Fruit fly (Drosophila melanogaster) whole organism, embryonic: ENCODE measurements around the gene CG15461.

Source experiments
- Bgb ChIP-seq: fragments of 200-800 bp; sonication (Bioruptor generic); IDR thresholded peaks from 2 replicates; pipeline ENCODE4 v1.3.6; 2022; ENCODE audit warnings: missing biosample characterization, missing genetic modification characterization; ENCODE audit not compliant: partially characterized antibody
- CG1024 ChIP-seq: fragments of 200-800 bp; sonication (Bioruptor generic); IDR thresholded peaks from 2 replicates; pipeline ENCODE4 v1.3.6; 2022; ENCODE audit warnings: missing biosample characterization, missing genetic modification characterization
- CG11560 ChIP-seq: fragments of 200-800 bp; sonication (Bioruptor generic); IDR thresholded peaks from 3 replicates; pipeline ENCODE4 v1.3.6; 2022; ENCODE audit warnings: missing biosample characterization, missing genetic modification characterization
- CG15696 ChIP-seq: fragments of 200-800 bp; sonication (Bioruptor generic); optimal IDR thresholded peaks from 2 replicates; lab custom pipeline; 2019; ENCODE audit warnings: missing biosample characterization, mild to moderate bottlenecking, missing genetic modification characterization, moderate library complexity
- CG18764 ChIP-seq: fragments of 200-800 bp; sonication (Bioruptor generic); optimal IDR thresholded peaks from 3 replicates; lab custom pipeline; 2016; ENCODE audit warnings: missing biosample characterization, missing genetic modification characterization
- CG2120 ChIP-seq: fragments of 200-800 bp; sonication (Bioruptor generic); optimal IDR thresholded peaks from 3 replicates; lab custom pipeline; 2016; ENCODE audit warnings: missing biosample characterization, missing genetic modification characterization
- CG3163 ChIP-seq: fragments of 200-800 bp; sonication (Bioruptor generic); optimal IDR thresholded peaks from 3 replicates; lab custom pipeline; 2016; ENCODE audit warnings: missing biosample characterization, missing genetic modification characterization
- CG32767 ChIP-seq: fragments of 200-800 bp; sonication (Bioruptor generic); IDR thresholded peaks from 2 replicates; pipeline ENCODE4 v1.3.6; 2022; ENCODE audit warnings: missing biosample characterization, missing genetic modification characterization
- CG33213 ChIP-seq: fragments of 200-800 bp; sonication (Bioruptor generic); optimal IDR thresholded peaks from 3 replicates; lab custom pipeline; 2016; ENCODE audit warnings: missing biosample characterization, missing genetic modification characterization
- CG4360 ChIP-seq: fragments of 200-800 bp; sonication (Bioruptor generic); IDR thresholded peaks from 2 replicates; pipeline ENCODE4 v1.3.6; 2022; ENCODE audit warnings: missing biosample characterization, missing genetic modification characterization
- CG6272 ChIP-seq: fragments of 200-800 bp; sonication (Bioruptor generic); IDR thresholded peaks from 2 replicates; pipeline ENCODE4 v1.3.6; 2022; ENCODE audit warnings: missing biosample characterization, missing genetic modification characterization
- CG6689 ChIP-seq: fragments of 200-800 bp; sonication (Bioruptor generic); IDR thresholded peaks from 2 replicates; pipeline ENCODE4 v1.3.6; 2022; ENCODE audit warnings: missing biosample characterization, missing genetic modification characterization
- CG6765 ChIP-seq: fragments of 200-800 bp; sonication (Bioruptor generic); optimal IDR thresholded peaks from 3 replicates; lab custom pipeline; 2017; ENCODE audit warnings: missing biosample characterization, mild to moderate bottlenecking, missing genetic modification characterization
- CG6813 ChIP-seq: fragments of 200-800 bp; sonication (Bioruptor generic); optimal IDR thresholded peaks from 2 replicates; lab custom pipeline; 2017; ENCODE audit warnings: missing biosample characterization, missing genetic modification characterization, mild to moderate bottlenecking, moderate library complexity, missing genetic modification reagents
- CG7372 ChIP-seq: fragments of 200-800 bp; sonication (Bioruptor generic); IDR thresholded peaks from 2 replicates; pipeline ENCODE4 v1.3.6; 2022; ENCODE audit warnings: missing biosample characterization, missing genetic modification characterization
- CG8478 ChIP-seq: fragments of >200 bp; optimal IDR thresholded peaks from 2 replicates; lab custom pipeline; 2018
- D19A ChIP-seq: fragments of 200-800 bp; optimal IDR thresholded peaks from 3 replicates; lab custom pipeline; 2019; ENCODE audit warnings: missing biosample characterization, mild to moderate bottlenecking, missing genetic modification characterization, moderate library complexity
- Dek ChIP-seq: fragments of 200-800 bp; sonication (Bioruptor generic); optimal IDR thresholded peaks from 3 replicates; lab custom pipeline; 2019; ENCODE audit warnings: missing biosample characterization, mild to moderate bottlenecking, missing genetic modification characterization, moderate library complexity
- Ets65A ChIP-seq: fragments of 200-800 bp; sonication (Bioruptor generic); peaks from one replicate; lab custom pipeline; 2016; ENCODE audit warnings: missing biosample characterization, missing genetic modification characterization
- H15 ChIP-seq: fragments of 200-800 bp; sonication (Bioruptor generic); IDR thresholded peaks from 3 replicates; pipeline ENCODE4 v1.3.6; 2022; ENCODE audit warnings: missing biosample characterization, missing genetic modification characterization
- HLH3B ChIP-seq: fragments of 200-800 bp; sonication (Bioruptor generic); IDR thresholded peaks from 2 replicates; pipeline ENCODE4 v1.3.6; 2022; ENCODE audit warnings: missing biosample characterization, missing genetic modification characterization
- HLH54F ChIP-seq: fragments of 200-800 bp; sonication (Bioruptor generic); optimal IDR thresholded peaks from 3 replicates; lab custom pipeline; 2016; ENCODE audit warnings: missing biosample characterization, missing genetic modification characterization
- Hey ChIP-seq: fragments of 200-800 bp; sonication (Bioruptor generic); optimal IDR thresholded peaks from 3 replicates; lab custom pipeline; 2018; ENCODE audit warnings: missing biosample characterization, mild to moderate bottlenecking, missing genetic modification characterization
- HmgZ ChIP-seq: fragments of 200-800 bp; sonication (Bioruptor generic); optimal IDR thresholded peaks from 2 replicates; lab custom pipeline; 2018; ENCODE audit warnings: missing biosample characterization, mild to moderate bottlenecking, missing genetic modification characterization
- MTF-1 ChIP-seq: fragments of 200-800 bp; sonication (Bioruptor generic); optimal IDR thresholded peaks from 2 replicates; lab custom pipeline; 2018; ENCODE audit warnings: missing biosample characterization, mild to moderate bottlenecking, missing genetic modification characterization, borderline replicate concordance
- Meics ChIP-seq: fragments of 200-800 bp; sonication (Bioruptor generic); optimal IDR thresholded peaks from 2 replicates; lab custom pipeline; 2017; ENCODE audit warnings: missing biosample characterization, mild to moderate bottlenecking, missing genetic modification characterization
- NC2β ChIP-seq: fragments of 200-800 bp; sonication (Bioruptor generic); optimal IDR thresholded peaks from 2 replicates; lab custom pipeline; 2016; ENCODE audit warnings: missing biosample characterization, missing genetic modification characterization
- Nf-YA ChIP-seq: fragments of 200-800 bp; sonication (Bioruptor generic); IDR thresholded peaks from 2 replicates; pipeline ENCODE4 v1.3.6; 2022; ENCODE audit warnings: missing biosample characterization, missing genetic modification characterization
- Nf-YB ChIP-seq: fragments of 200-800 bp; sonication (Bioruptor generic); optimal IDR thresholded peaks from 3 replicates; lab custom pipeline; 2019; ENCODE audit warnings: missing biosample characterization, mild to moderate bottlenecking, missing genetic modification characterization, moderate library complexity
- Sin3A ChIP-seq: fragments of >200 bp; optimal IDR thresholded peaks from 2 replicates; lab custom pipeline; 2018
- Spps ChIP-seq: fragments of 200-800 bp; sonication (Bioruptor generic); optimal IDR thresholded peaks from 2 replicates; lab custom pipeline; 2018; ENCODE audit warnings: missing biosample characterization, mild to moderate bottlenecking, missing genetic modification characterization
- Sry-β ChIP-seq: fragments of 200-800 bp; sonication (Bioruptor generic); optimal IDR thresholded peaks from 2 replicates; lab custom pipeline; 2018; ENCODE audit warnings: missing biosample characterization, mild to moderate bottlenecking, missing genetic modification characterization, moderate library complexity
- Vsx1 ChIP-seq: fragments of 200-800 bp; sonication (Bioruptor generic); optimal IDR thresholded peaks from 2 replicates; lab custom pipeline; 2017; ENCODE audit warnings: missing biosample characterization, mild to moderate bottlenecking, missing genetic modification characterization, missing genetic modification reagents
- ash1 ChIP-seq: fragments of 200-800 bp; sonication (Bioruptor generic); optimal IDR thresholded peaks from 2 replicates; lab custom pipeline; 2018; ENCODE audit warnings: missing biosample characterization, mild to moderate bottlenecking, missing genetic modification characterization
- bowl ChIP-seq: fragments of 200-800 bp; sonication (Bioruptor generic); IDR thresholded peaks from 2 replicates; pipeline ENCODE4 v1.3.6; 2022; ENCODE audit warnings: missing biosample characterization, missing genetic modification characterization
- bsh ChIP-seq, 2 experiments: fragments of 200-800 bp; sonication (Bioruptor generic); optimal IDR thresholded peaks; 2 replicates each; lab custom pipeline; 2017 to 2018; ENCODE audit warnings: mild to moderate bottlenecking in 2 of 2, missing biosample characterization in 2 of 2, missing genetic modification characterization in 2 of 2, moderate library complexity in 1 of 2
- chif ChIP-seq, 2 experiments: fragments of 200-800 bp; sonication (Bioruptor generic); optimal IDR thresholded peaks; 3 replicates each; lab custom pipeline; 2016; ENCODE audit warnings: missing biosample characterization in 2 of 2, missing genetic modification characterization in 2 of 2
- chm ChIP-seq: fragments of 200-800 bp; sonication (Bioruptor generic); IDR thresholded peaks from 2 replicates; pipeline ENCODE4 v1.3.6; 2022; ENCODE audit warnings: missing biosample characterization, missing genetic modification characterization
- fd3F ChIP-seq: fragments of 200-800 bp; sonication (Bioruptor generic); optimal IDR thresholded peaks from 2 replicates; lab custom pipeline; 2018; ENCODE audit warnings: missing biosample characterization, mild to moderate bottlenecking, missing genetic modification characterization, moderate library complexity
- fd96Cb ChIP-seq: fragments of 200-800 bp; sonication (Bioruptor generic); optimal IDR thresholded peaks from 2 replicates; lab custom pipeline; 2018; ENCODE audit warnings: missing biosample characterization, mild to moderate bottlenecking, missing genetic modification characterization, moderate library complexity
- fru ChIP-seq: fragments of >200 bp; optimal IDR thresholded peaks from 2 replicates; lab custom pipeline; 2017
- hbn ChIP-seq: fragments of 200-800 bp; sonication (Bioruptor generic); IDR thresholded peaks from 2 replicates; pipeline ENCODE4 v1.3.6; 2022; ENCODE audit warnings: missing biosample characterization, missing genetic modification characterization; ENCODE audit not compliant: partially characterized antibody
- kah ChIP-seq: fragments of 200-800 bp; sonication (Bioruptor generic); optimal IDR thresholded peaks from 2 replicates; lab custom pipeline; 2018; ENCODE audit warnings: missing biosample characterization, mild to moderate bottlenecking, missing genetic modification characterization
- lbe ChIP-seq: fragments of 200-800 bp; sonication (Bioruptor generic); optimal IDR thresholded peaks from 2 replicates; lab custom pipeline; 2016; ENCODE audit warnings: missing biosample characterization, mild to moderate bottlenecking, missing genetic modification characterization
- maf-S ChIP-seq: fragments of 200-800 bp; sonication (Bioruptor generic); optimal IDR thresholded peaks from 2 replicates; lab custom pipeline; 2016; ENCODE audit warnings: missing biosample characterization, missing genetic modification characterization
- nom ChIP-seq: fragments of 200-800 bp; sonication (Bioruptor generic); optimal IDR thresholded peaks from 2 replicates; lab custom pipeline; 2017; ENCODE audit warnings: missing biosample characterization, missing genetic modification characterization, mild to moderate bottlenecking, moderate library complexity, missing genetic modification reagents
- scrt ChIP-seq: fragments of 200-800 bp; sonication (Bioruptor generic); optimal IDR thresholded peaks from 2 replicates; lab custom pipeline; 2018; ENCODE audit warnings: missing biosample characterization, mild to moderate bottlenecking, missing genetic modification characterization, moderate library complexity
- sima ChIP-seq: fragments of 200-800 bp; sonication (Bioruptor generic); optimal IDR thresholded peaks from 2 replicates; lab custom pipeline; 2016; ENCODE audit warnings: missing biosample characterization, missing genetic modification characterization
- sisA ChIP-seq: fragments of 200-800 bp; sonication (Bioruptor generic); IDR thresholded peaks from 2 replicates; pipeline ENCODE4 v1.3.6; 2022; ENCODE audit warnings: missing biosample characterization, missing genetic modification characterization
- twi ChIP-seq: fragments of 200-800 bp; optimal IDR thresholded peaks from 2 replicates; lab custom pipeline; 2019; ENCODE audit warnings: missing biosample characterization, mild to moderate bottlenecking, missing genetic modification characterization, moderate library complexity
- vfl ChIP-seq: fragments of 200-800 bp; sonication (Bioruptor generic); optimal IDR thresholded peaks from 2 replicates; lab custom pipeline; 2016; ENCODE audit warnings: missing biosample characterization, missing genetic modification characterization
- z ChIP-seq: fragments of 200-800 bp; sonication (Bioruptor generic); IDR thresholded peaks from 3 replicates; pipeline ENCODE4 v1.3.6; 2022; ENCODE audit warnings: missing biosample characterization, missing genetic modification characterization

Gene CG15461

dm6 chrX:20480382-20480781 is 5.6 kb upstream of the CG15461 start (continued):
- TF ChIP-seq bsh (GFP tag; optimal IDR thresholded peaks at IDR 0.05; lab: Kevin White, UChicago) (peak; percentile 48 to 84), CG3163 (GFP tag; lab: Kevin White, UChicago) (peak; percentile 21), NC2β (peak; percentile 69), Vsx1 (GFP tag; lab: Kevin White, UChicago) (no peak), HLH54F (peak; percentile 64), fd96Cb (tag; lab: Kevin White, UChicago) (peak; percentile 74), Hey (no peak), Dek (no peak), CG6765 (GFP tag; lab: Kevin White, UChicago) (no peak), Sry-β (GFP tag; lab: Kevin White, UChicago) (no peak), CG33213 (peak; percentile 59), scrt (GFP tag; lab: Kevin White, UChicago) (no peak), CG11560 (tag; lab: Robert Waterston, UW) (no peak), CG1024 (GFP tag; lab: Robert Waterston, UW) (0 out of 2 replicates have a peak, but pooled peaks have one; percentile 16), CG6813 (GFP tag; lab: Kevin White, UChicago) (peak; percentile 69), CG18764 (peak; percentile 57), CG4360 (GFP tag; lab: Robert Waterston, UW) (no peak), HmgZ (tag; lab: Kevin White, UChicago) (peak; percentile 65), D19A (tag; lab: Kevin White, UChicago) (no peak), vfl (GFP tag; lab: Kevin White, UChicago) (peak; percentile 74), CG32767 (peak; percentile 64), MTF-1 (peak; percentile 20), sisA (GFP tag; lab: Robert Waterston, UW) (peak; percentile 70), CG15696 (tag; lab: Kevin White, UChicago) (peak; percentile 35), Ets65A (GFP tag; lab: Kevin White, UChicago) (peak; percentile 92), z (no peak), chm (GFP tag; lab: Robert Waterston, UW) (peak; percentile 58; the same call in 1 of the 2 replicates), sima (no peak), CG8478 (no peak), bowl (GFP tag; lab: Robert Waterston, UW) (peak; percentile 68; the same call in 1 of the 2 replicates), maf-S (GFP tag; lab: Kevin White, UChicago) (peak; percentile 67), fru (no peak), hbn (no peak), nom (GFP tag; lab: Kevin White, UChicago) (no peak), chif (GFP tag; optimal IDR thresholded peaks at IDR 0.05; lab: Kevin White, UChicago) (peak; percentile 72 to 80), Spps (tag; lab: Kevin White, UChicago) (peak; percentile 24), HLH3B (GFP tag; lab: Robert Waterston, UW) (peak; percentile 53), CG7372 (no peak), CG2120 (GFP tag; lab: Kevin White, UChicago) (peak; percentile 85), kah (GFP tag; lab: Kevin White, UChicago) (no peak), twi (tag; lab: Kevin White, UChicago) (no peak), Sin3A (lab: Kevin White, UChicago) (no peak), Nf-YB (GFP tag; lab: Kevin White, UChicago) (peak; percentile 37), fd3F (GFP tag; lab: Kevin White, UChicago) (peak; percentile 49), lbe (no peak), Nf-YA (GFP tag; lab: Robert Waterston, UW) (0 out of 2 replicates have a peak, but pooled peaks have one; percentile 27), H15 (GFP tag; lab: Robert Waterston, UW) (peak; percentile 51; the same call in 1 of the 3 replicates), Bgb (GFP tag; lab: Robert Waterston, UW) (no peak), Meics (GFP tag; lab: Kevin White, UChicago) (peak; percentile 68), CG6689 (GFP tag; lab: Robert Waterston, UW) (peak; percentile 54; the same call in 1 of the 2 replicates), CG6272 (no peak), ash1 (GFP tag; lab: Kevin White, UChicago) (no peak)
